Worm (Caenorhabditis elegans): ENCODE measurements around the gene B0304.2.

Gene B0304.2

DNA sequence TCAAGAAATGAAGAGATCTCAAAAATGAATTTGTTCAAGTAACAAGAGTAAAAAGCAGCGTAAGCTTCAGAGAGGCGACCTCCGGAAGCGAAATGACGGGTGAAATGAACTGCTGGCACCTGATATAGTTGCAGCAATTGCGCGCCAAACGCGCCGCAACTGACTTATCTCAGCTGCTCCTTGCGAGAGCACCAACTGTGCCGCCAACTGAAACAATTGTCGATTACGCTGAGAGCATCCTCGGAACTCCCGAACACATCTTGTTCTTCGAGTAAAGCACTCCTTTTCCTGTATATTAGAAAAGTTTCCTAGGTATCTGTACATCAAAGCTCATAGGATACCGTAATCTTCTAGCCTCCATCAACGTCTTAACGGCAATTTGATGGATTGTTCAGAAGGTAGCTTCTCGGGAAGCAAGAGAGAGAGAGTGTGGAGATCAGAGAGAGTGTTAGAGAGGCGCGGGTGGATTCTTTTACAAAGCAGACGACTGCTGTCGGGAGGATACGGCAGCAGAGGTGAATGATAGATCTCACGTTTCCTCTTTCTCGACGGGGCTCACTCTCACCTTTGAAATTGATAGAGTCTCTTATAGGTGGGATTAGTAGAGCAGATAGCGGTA, 3.3 kb upstream of the B0304.2 start:
- TF ChIP-seq unc-62 (GFP tag; optimal IDR thresholded peaks at IDR 0.05): no peak

DNA sequence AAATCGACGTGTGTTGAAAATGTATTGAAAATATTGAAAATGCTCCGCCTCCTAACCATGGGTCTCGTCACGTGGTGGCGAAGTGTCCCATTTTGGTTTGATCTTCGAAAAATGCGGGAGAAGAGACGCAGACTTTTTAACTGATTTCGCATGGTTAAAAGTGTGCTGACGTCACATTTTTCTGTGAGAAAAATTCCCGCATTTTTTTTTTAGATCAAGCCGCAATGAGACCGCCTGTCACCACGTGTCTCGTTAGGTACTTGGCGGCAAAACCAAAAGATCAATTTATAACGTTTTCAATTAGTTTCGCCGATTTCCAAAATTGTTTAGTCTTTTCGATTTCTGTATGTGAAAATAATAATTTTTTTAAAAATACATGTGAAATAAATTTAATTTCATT, 1.8 kb downstream of the B0304.2 start:
- no peak for TF ChIP-seq unc-62 (GFP tag; optimal IDR thresholded peaks at IDR 0.05)

- no peak for TF ChIP-seq unc-62 (GFP tag; optimal IDR thresholded peaks at IDR 0.05)
Observed at ce11 chrII:4527800-4528199, 4.4 kb downstream of the B0304.2 start, which contains the start of gene sra-35. Gene sra-35, minus strand, starts transcription at chrII:4527900.

ce11 chrII:4531880-4532279, 8.5 kb downstream of the B0304.2 start, which contains the start of gene sra-32:
Gene sra-32, minus strand, starts transcription at chrII:4531980.
- no peak for TF ChIP-seq unc-62 (GFP tag; optimal IDR thresholded peaks at IDR 0.05)

ce11 chrII:4537141-4537540, 13.7 kb downstream of the B0304.2 start, which contains the start of gene sra-33:
Gene sra-33, minus strand, starts transcription at chrII:4537241.
- TF ChIP-seq unc-62 (GFP tag; optimal IDR thresholded peaks at IDR 0.05): no peak

- no peak for TF ChIP-seq unc-62 (GFP tag; optimal IDR thresholded peaks at IDR 0.05)
Observed at ce11 chrII:4540631-4541030, 17.2 kb downstream of the B0304.2 start, which contains the start of gene sra-36. Gene sra-36, minus strand, starts transcription at chrII:4540731.

DNA sequence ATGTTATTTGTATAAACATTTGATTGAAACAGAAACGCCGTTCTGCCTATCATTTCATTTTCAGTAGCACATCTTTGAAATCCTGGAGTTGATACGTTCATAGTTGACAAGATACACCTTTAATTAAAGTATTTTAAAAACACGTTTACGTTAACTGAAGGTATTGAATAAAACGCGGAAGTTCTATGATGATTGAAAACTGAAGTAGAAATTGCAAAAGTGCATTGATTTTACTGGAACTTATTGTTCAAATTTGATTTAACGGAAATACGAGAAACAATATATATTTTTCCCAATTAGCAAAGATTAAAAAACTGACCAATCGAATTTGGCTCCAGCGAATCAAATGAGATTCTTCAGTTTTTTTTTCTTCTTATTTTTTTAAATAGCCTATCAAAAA, 20.1 kb downstream of the B0304.2 start, which contains the start of gene sra-34:
TSS of gene sra-34 (minus strand) at position 101 of the 400 bp plus-strand sequence.
- no peak for TF ChIP-seq unc-62 (GFP tag; optimal IDR thresholded peaks at IDR 0.05)

DNA sequence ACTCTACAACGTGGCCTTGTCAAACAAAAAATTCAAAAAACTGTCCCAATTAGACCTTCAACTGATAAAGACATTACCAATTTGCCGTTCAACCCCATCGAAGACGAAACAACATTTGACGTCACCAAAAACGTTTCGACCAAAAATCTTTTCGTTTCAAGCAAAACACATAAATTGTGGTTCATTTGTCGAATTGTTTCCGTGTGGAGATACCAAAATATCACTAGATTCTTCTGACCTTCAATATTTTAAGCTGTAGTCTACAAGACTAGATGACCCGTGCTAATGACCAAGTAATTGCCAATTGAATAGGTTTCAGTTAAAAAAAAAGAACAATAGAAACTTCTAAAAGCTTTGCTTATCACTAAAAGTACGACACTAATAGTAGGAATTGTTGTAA, 25.0 kb downstream of the B0304.2 start:
- no peak for TF ChIP-seq unc-62 (GFP tag; optimal IDR thresholded peaks at IDR 0.05)

- no peak for TF ChIP-seq unc-62 (GFP tag; optimal IDR thresholded peaks at IDR 0.05)
Observed at ce11 chrII:4549983-4550572, 26.7 kb downstream of the B0304.2 start.

DNA sequence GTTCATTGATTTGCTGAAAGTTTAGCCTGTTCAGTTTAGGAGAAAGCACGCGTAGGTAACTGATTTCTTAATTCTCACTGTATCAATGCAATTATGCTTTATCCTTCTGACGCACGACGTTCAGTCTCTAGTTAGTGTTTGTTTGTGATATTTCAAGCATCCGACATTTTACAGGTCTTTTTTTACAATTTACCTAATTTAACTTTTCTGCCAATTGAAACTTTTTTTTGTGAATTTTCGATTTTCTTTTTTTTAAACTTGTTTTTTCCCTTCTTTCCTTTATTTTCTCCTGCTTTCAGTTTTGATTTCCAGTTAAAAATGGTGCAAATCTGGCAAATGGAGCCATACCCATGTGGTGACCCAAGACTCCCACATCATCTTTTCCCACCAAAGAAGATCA, 27.4 kb downstream of the B0304.2 start, which contains the start of gene K07E1.1:
TSS of gene K07E1.1 (plus strand) at position 301 of the 400 bp plus-strand sequence.
- no peak for TF ChIP-seq unc-62 (GFP tag; optimal IDR thresholded peaks at IDR 0.05)

- no peak for TF ChIP-seq unc-62 (GFP tag; optimal IDR thresholded peaks at IDR 0.05)
Observed at ce11 chrII:4552088-4552487, 28.7 kb downstream of the B0304.2 start.

- no peak for TF ChIP-seq unc-62 (GFP tag; optimal IDR thresholded peaks at IDR 0.05)
Observed at ce11 chrII:4557487-4557886, 34.1 kb downstream of the B0304.2 start, which contains the start of gene M03A1.3. Gene M03A1.3, plus strand, starts transcription at chrII:4557787.

DNA sequence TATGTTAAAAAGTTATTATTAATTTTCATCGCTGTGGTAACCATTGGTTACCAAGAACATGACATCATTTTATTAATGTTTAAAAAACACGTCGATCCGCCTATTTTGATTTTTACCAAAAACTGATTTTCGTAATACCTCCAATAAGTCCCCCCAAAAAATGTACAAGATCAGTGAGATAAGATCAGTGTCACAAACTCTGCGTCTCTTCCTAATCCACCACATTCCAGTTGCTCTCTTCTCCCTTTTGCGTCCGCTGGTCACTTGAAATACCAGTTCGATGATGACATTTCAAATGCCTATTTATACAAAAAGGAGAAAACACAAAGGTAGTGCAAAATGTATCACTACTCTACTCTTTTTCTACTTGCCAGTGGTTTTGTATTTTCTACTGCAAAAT, 36.6 kb downstream of the B0304.2 start, which contains the start of gene M03A1.8:
TSS of gene M03A1.8 (plus strand) at position 269 of the 400 bp plus-strand sequence.
- TF ChIP-seq unc-62 (GFP tag; optimal IDR thresholded peaks at IDR 0.05): no peak

ce11 chrII:4562503-4563000, 39.1 kb downstream of the B0304.2 start, which contains the start of gene dao-2:
Gene dao-2, plus strand, starts transcription at chrII:4562950.
- TF ChIP-seq unc-62 (GFP tag; optimal IDR thresholded peaks at IDR 0.05): no peak

ce11 chrII:4565205-4565604, 41.8 kb downstream of the B0304.2 start:
- TF ChIP-seq unc-62 (GFP tag; optimal IDR thresholded peaks at IDR 0.05): no peak

DNA sequence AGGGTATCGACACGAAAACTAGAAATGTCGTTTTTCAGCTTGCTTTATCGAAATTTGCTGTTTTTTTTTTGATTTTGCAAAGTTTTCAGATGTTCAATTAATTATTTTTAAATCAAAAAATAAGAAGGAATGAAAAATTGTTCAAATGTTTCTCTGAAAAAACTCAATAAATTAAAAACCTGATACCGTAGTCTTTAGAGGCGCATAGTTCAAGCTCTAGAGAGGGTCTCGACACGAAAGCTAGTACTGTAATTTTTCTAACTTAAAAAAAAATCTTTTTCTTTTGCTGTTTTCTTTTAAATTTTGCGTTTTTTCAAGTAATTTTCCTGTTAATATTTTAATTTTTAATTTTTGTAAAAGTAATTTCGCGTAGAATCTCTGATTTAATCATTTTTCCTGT, 42.8 kb downstream of the B0304.2 start:
- no peak for TF ChIP-seq unc-62 (GFP tag; optimal IDR thresholded peaks at IDR 0.05)

DNA sequence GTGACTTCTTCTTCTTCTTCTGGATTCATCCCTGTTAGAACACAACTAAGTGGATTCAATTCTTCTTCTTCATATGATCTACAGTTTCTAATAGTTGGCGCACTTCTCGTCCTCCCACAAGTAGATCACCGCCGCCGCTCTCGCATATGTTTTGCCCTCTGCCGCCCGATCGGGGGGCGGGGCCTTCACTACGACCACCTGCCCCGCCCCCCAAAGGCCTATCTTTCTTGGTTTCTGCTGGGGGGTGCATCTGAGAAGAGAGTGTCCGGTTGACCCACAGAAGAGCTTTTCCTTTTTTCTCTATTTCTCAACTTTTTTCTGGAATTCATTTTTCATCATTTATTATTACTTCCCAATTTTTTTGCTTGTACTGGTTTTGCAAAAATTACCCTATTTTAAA, 47.7 kb downstream of the B0304.2 start:
- no peak for TF ChIP-seq unc-62 (GFP tag; optimal IDR thresholded peaks at IDR 0.05)

Data from whole organism, dauer.